Fruit fly (Drosophila melanogaster) whole organism, embryonic: ENCODE data around the gene Jhbp11.
A peak's percentile ranks its signal among the peaks of the same experiment; 100 is the strongest.

ENCODE experiments used
- Ada2b ChIP-seq: fragments of 200-800 bp; sonication (Bioruptor generic); IDR thresholded peaks from 2 replicates; pipeline ENCODE4 v1.3.6; 2022; ENCODE audit warnings: missing biosample characterization, missing genetic modification characterization
- Atf3 ChIP-seq: fragments of 200-800 bp; sonication (Bioruptor generic); optimal IDR thresholded peaks from 3 replicates; lab custom pipeline; 2016; ENCODE audit warnings: missing biosample characterization, missing genetic modification characterization
- CG10654 ChIP-seq: fragments of 200-800 bp; sonication (Bioruptor generic); optimal IDR thresholded peaks from 2 replicates; lab custom pipeline; 2016; ENCODE audit warnings: missing biosample characterization, missing genetic modification characterization
- CG11085 ChIP-seq: fragments of 200-800 bp; sonication (Bioruptor generic); IDR thresholded peaks from 2 replicates; pipeline ENCODE4 v1.3.6; 2022; ENCODE audit warnings: missing biosample characterization, missing genetic modification characterization
- CG11456 ChIP-seq: fragments of 200-800 bp; sonication (Bioruptor generic); IDR thresholded peaks from 3 replicates; pipeline ENCODE4 v1.3.6; 2022; ENCODE audit warnings: missing biosample characterization, missing genetic modification characterization
- CG1233 ChIP-seq: fragments of 200-800 bp; sonication (Bioruptor generic); optimal IDR thresholded peaks from 4 replicates; lab custom pipeline; 2018; ENCODE audit warnings: missing biosample characterization, mild to moderate bottlenecking, missing genetic modification characterization
- CG12769 ChIP-seq: fragments of 200-800 bp; sonication (Bioruptor generic); optimal IDR thresholded peaks from 2 replicates; lab custom pipeline; 2019; ENCODE audit warnings: missing biosample characterization, mild to moderate bottlenecking, missing genetic modification characterization, moderate library complexity
- CG13894 ChIP-seq: fragments of 200-800 bp; sonication (Bioruptor generic); optimal IDR thresholded peaks from 3 replicates; lab custom pipeline; 2018; ENCODE audit warnings: missing biosample characterization, mild to moderate bottlenecking, missing genetic modification characterization, moderate library complexity
- CG1603 ChIP-seq: fragments of 200-800 bp; sonication (Bioruptor generic); optimal IDR thresholded peaks from 2 replicates; lab custom pipeline; 2019; ENCODE audit warnings: missing biosample characterization, mild to moderate bottlenecking, missing genetic modification characterization, moderate library complexity
- CG17568 ChIP-seq: fragments of 200-800 bp; sonication (Bioruptor generic); optimal IDR thresholded peaks from 2 replicates; lab custom pipeline; 2018; ENCODE audit warnings: missing biosample characterization, mild to moderate bottlenecking, missing genetic modification characterization, moderate library complexity
- CG2202 ChIP-seq: fragments of 200-800 bp; sonication (Bioruptor generic); optimal IDR thresholded peaks from 2 replicates; lab custom pipeline; 2018; ENCODE audit warnings: missing biosample characterization, mild to moderate bottlenecking, missing genetic modification characterization
- CG3995 ChIP-seq: fragments of 200-800 bp; sonication (Bioruptor generic); optimal IDR thresholded peaks from 3 replicates; lab custom pipeline; 2016; ENCODE audit warnings: missing biosample characterization, missing genetic modification characterization
- CG43689 ChIP-seq: fragments of 200-800 bp; sonication (Bioruptor generic); IDR thresholded peaks from 2 replicates; pipeline ENCODE4 v1.3.6; 2022; ENCODE audit warnings: missing biosample characterization, missing genetic modification characterization
- CG4730 ChIP-seq: fragments of 200-800 bp; sonication (Bioruptor generic); IDR thresholded peaks from 2 replicates; pipeline ENCODE4 v1.3.6; 2022; ENCODE audit warnings: missing biosample characterization, missing genetic modification characterization
- CG6791 ChIP-seq: fragments of 200-800 bp; sonication (Bioruptor generic); IDR thresholded peaks from 3 replicates; pipeline ENCODE4 v1.3.6; 2022; ENCODE audit warnings: missing biosample characterization, missing genetic modification characterization; ENCODE audit not compliant: partially characterized antibody
- CG8089 ChIP-seq: fragments of 200-800 bp; sonication (Bioruptor generic); optimal IDR thresholded peaks from 3 replicates; lab custom pipeline; 2016; ENCODE audit warnings: missing biosample characterization, missing genetic modification characterization
- CG8944 ChIP-seq: fragments of 200-800 bp; sonication (Bioruptor generic); optimal IDR thresholded peaks from 3 replicates; lab custom pipeline; 2016; ENCODE audit warnings: missing biosample characterization, missing genetic modification characterization
- CG9437 ChIP-seq: fragments of 200-800 bp; sonication (Bioruptor generic); optimal IDR thresholded peaks from 2 replicates; lab custom pipeline; 2018; ENCODE audit warnings: missing biosample characterization, mild to moderate bottlenecking, missing genetic modification characterization
- CG9797 ChIP-seq: fragments of 200-800 bp; sonication (Bioruptor generic); optimal IDR thresholded peaks from 3 replicates; lab custom pipeline; 2018; ENCODE audit warnings: missing biosample characterization, mild to moderate bottlenecking, missing genetic modification characterization
- D ChIP-seq, 2 experiments: fragments of 200-800 bp in 1 of 2; fragments of >200 bp in 1 of 2; sonication (Bioruptor generic) in 1 of 2; optimal IDR thresholded peaks; 2 replicates in 1 of 2; 3 replicates in 1 of 2; lab custom pipeline; 2017; ENCODE audit warnings: mild to moderate bottlenecking in 1 of 2, missing biosample characterization in 1 of 2, missing genetic modification characterization in 1 of 2, missing genetic modification reagents in 1 of 2
- Dad ChIP-seq: fragments of 200-800 bp; sonication (Bioruptor generic); optimal IDR thresholded peaks from 3 replicates; lab custom pipeline; 2016; ENCODE audit warnings: missing biosample characterization, missing genetic modification characterization
- E2f2 ChIP-seq: fragments of 200-800 bp; sonication (Bioruptor generic); IDR thresholded peaks from 2 replicates; pipeline ENCODE4 v1.3.6; 2022; ENCODE audit warnings: missing biosample characterization, missing genetic modification characterization
- GATAe ChIP-seq: fragments of 200-800 bp; sonication (Bioruptor generic); conservative IDR thresholded peaks from 2 replicates; pipeline ENCODE4 v1.3.6; 2022; ENCODE audit warnings: missing biosample characterization, missing genetic modification characterization
- Gug ChIP-seq: fragments of 200-800 bp; sonication (Bioruptor generic); IDR thresholded peaks from 4 replicates; pipeline ENCODE4 v1.3.6; 2022; ENCODE audit warnings: missing biosample characterization, missing genetic modification characterization
- HLH3B ChIP-seq: fragments of 200-800 bp; sonication (Bioruptor generic); IDR thresholded peaks from 2 replicates; pipeline ENCODE4 v1.3.6; 2022; ENCODE audit warnings: missing biosample characterization, missing genetic modification characterization
- Nf-YC ChIP-seq: fragments of 200-800 bp; optimal IDR thresholded peaks from 3 replicates; lab custom pipeline; 2019; ENCODE audit warnings: missing biosample characterization, mild to moderate bottlenecking, missing genetic modification characterization, moderate library complexity
- Pdp1 ChIP-seq, 2 experiments: fragments of 200-800 bp; sonication (Bioruptor generic); optimal IDR thresholded peaks; 3 replicates each; lab custom pipeline; 2016; ENCODE audit warnings: missing biosample characterization in 2 of 2, missing genetic modification characterization in 2 of 2, mild to moderate bottlenecking in 1 of 2, moderate library complexity in 1 of 2
- Rfx ChIP-seq: fragments of 200-800 bp; sonication (Bioruptor generic); IDR thresholded peaks from 2 replicates; pipeline ENCODE4 v1.3.6; 2022; ENCODE audit warnings: missing biosample characterization, missing genetic modification characterization
- Six4 ChIP-seq: fragments of 200-800 bp; sonication (Bioruptor generic); optimal IDR thresholded peaks from 2 replicates; lab custom pipeline; 2016; ENCODE audit warnings: missing biosample characterization, missing genetic modification characterization
- amos ChIP-seq: fragments of 200-800 bp; sonication (Bioruptor generic); IDR thresholded peaks from 2 replicates; pipeline ENCODE4 v1.3.6; 2022; ENCODE audit warnings: missing biosample characterization, missing genetic modification characterization; ENCODE audit not compliant: partially characterized antibody
- aop ChIP-seq: fragments of 200-800 bp; sonication (Bioruptor generic); IDR thresholded peaks from 2 replicates; pipeline ENCODE4 v1.3.6; 2022; ENCODE audit warnings: missing biosample characterization, missing genetic modification characterization
- crc ChIP-seq: fragments of 200-800 bp; sonication (Bioruptor generic); optimal IDR thresholded peaks from 2 replicates; lab custom pipeline; 2016; ENCODE audit warnings: missing biosample characterization, missing genetic modification characterization
- eve ChIP-seq, 2 experiments: fragments of >200 bp; optimal IDR thresholded peaks; 2 replicates each; lab custom pipeline; 2017; ENCODE audit warnings: missing biosample characterization in 2 of 2, missing genetic modification characterization in 2 of 2
- fd3F ChIP-seq: fragments of 200-800 bp; sonication (Bioruptor generic); optimal IDR thresholded peaks from 2 replicates; lab custom pipeline; 2018; ENCODE audit warnings: missing biosample characterization, mild to moderate bottlenecking, missing genetic modification characterization, moderate library complexity
- insv ChIP-seq, 2 experiments: fragments of 200-800 bp; sonication (Bioruptor generic); optimal IDR thresholded peaks; 3 replicates each; lab custom pipeline; 2016 to 2018; ENCODE audit warnings: missing biosample characterization in 2 of 2, missing genetic modification characterization in 2 of 2
- onecut ChIP-seq: fragments of 200-800 bp; sonication (Bioruptor generic); IDR thresholded peaks from 2 replicates; pipeline ENCODE4 v1.3.6; 2022; ENCODE audit warnings: missing biosample characterization, missing genetic modification characterization
- pfk ChIP-seq: fragments of 200-800 bp; sonication (Bioruptor generic); optimal IDR thresholded peaks from 2 replicates; lab custom pipeline; 2018; ENCODE audit warnings: missing biosample characterization, mild to moderate bottlenecking, missing genetic modification characterization, moderate library complexity
- phol ChIP-seq: fragments of 200-800 bp; sonication (Bioruptor generic); optimal IDR thresholded peaks from 3 replicates; lab custom pipeline; 2018; ENCODE audit warnings: missing biosample characterization, mild to moderate bottlenecking, missing genetic modification characterization, moderate library complexity
- ranshi ChIP-seq: fragments of 200-800 bp; sonication (Bioruptor generic); IDR thresholded peaks from 2 replicates; pipeline ENCODE4 v1.3.6; 2022; ENCODE audit warnings: missing biosample characterization, missing genetic modification characterization
- rib ChIP-seq: fragments of 200-800 bp; sonication (Bioruptor generic); IDR thresholded peaks from 2 replicates; pipeline ENCODE4 v1.3.6; 2022; ENCODE audit warnings: missing biosample characterization, missing genetic modification characterization
- sd ChIP-seq: fragments of 200-800 bp; sonication (Bioruptor generic); optimal IDR thresholded peaks from 3 replicates; lab custom pipeline; 2018; ENCODE audit warnings: missing biosample characterization, mild to moderate bottlenecking, missing genetic modification characterization, moderate library complexity
- slou ChIP-seq: fragments of 200-800 bp; sonication (Bioruptor generic); optimal IDR thresholded peaks from 3 replicates; lab custom pipeline; 2016; ENCODE audit warnings: missing biosample characterization, missing genetic modification characterization
- sr ChIP-seq: fragments of 200-800 bp; sonication (Bioruptor generic); IDR thresholded peaks from 3 replicates; pipeline ENCODE4 v1.3.6; 2022; ENCODE audit warnings: missing biosample characterization, missing genetic modification characterization
- twi ChIP-seq: fragments of 200-800 bp; optimal IDR thresholded peaks from 2 replicates; lab custom pipeline; 2019; ENCODE audit warnings: missing biosample characterization, mild to moderate bottlenecking, missing genetic modification characterization, moderate library complexity
- unc-4 ChIP-seq: fragments of 200-800 bp; sonication (Bioruptor generic); IDR thresholded peaks from 2 replicates; pipeline ENCODE4 v1.3.6; 2022; ENCODE audit warnings: missing biosample characterization, missing genetic modification characterization; ENCODE audit not compliant: partially characterized antibody
- zen2 ChIP-seq: fragments of 200-800 bp; sonication (Bioruptor generic); IDR thresholded peaks from 3 replicates; pipeline ENCODE4 v1.3.6; 2022; ENCODE audit warnings: missing biosample characterization, missing genetic modification characterization; ENCODE audit not compliant: partially characterized antibody
- zfh2 ChIP-seq: fragments of 200-800 bp; sonication (Bioruptor generic); optimal IDR thresholded peaks from 2 replicates; lab custom pipeline; 2016; ENCODE audit warnings: missing biosample characterization, missing genetic modification characterization

Jhbp11 gene

dm6 chr3R:27135692-27136641 is 34.9 kb downstream of the Jhbp11 start (continued):
- TF ChIP-seq CG2202 (tag; lab: Kevin White, UChicago) = peak; percentile 87
- TF ChIP-seq CG3995 = no peak
- TF ChIP-seq Pdp1 (GFP tag; optimal IDR thresholded peaks at IDR 0.05; lab: Kevin White, UChicago) = peak; percentile 41 to 85
- peak; percentile 67 for TF ChIP-seq GATAe (GFP tag; lab: Robert Waterston, UW)
- no peak for TF ChIP-seq aop (GFP tag; lab: Robert Waterston, UW)
- no peak for TF ChIP-seq Gug
- TF ChIP-seq insv (GFP tag; optimal IDR thresholded peaks at IDR 0.05; lab: Kevin White, UChicago) = peak in 1 of 2 experiments; percentile 2
- peak; percentile 88 for TF ChIP-seq CG1233 (GFP tag; lab: Kevin White, UChicago)
- peak; percentile 62 for TF ChIP-seq fd3F (GFP tag; lab: Kevin White, UChicago)
- peak in 1 of 2 experiments; percentile 73 for TF ChIP-seq eve (GFP tag; optimal IDR thresholded peaks at IDR 0.05; lab: Kevin White, UChicago)
- TF ChIP-seq E2f2 (GFP tag; lab: Robert Waterston, UW) = peak; percentile 43; the same call in 1 of the 2 replicates
- TF ChIP-seq zfh2 (GFP tag; lab: Kevin White, UChicago) = no peak
- TF ChIP-seq CG11085 (GFP tag; lab: Robert Waterston, UW) = no peak
- no peak for TF ChIP-seq CG12769 (tag; lab: Kevin White, UChicago)
- no peak for TF ChIP-seq CG6791
- peak; percentile 45; the same call in 1 of the 2 replicates for TF ChIP-seq ranshi (GFP tag; lab: Robert Waterston, UW)
- TF ChIP-seq crc (GFP tag; lab: Kevin White, UChicago) = peak; percentile 32
- TF ChIP-seq onecut (GFP tag; lab: Robert Waterston, UW) = peak; percentile 73
- TF ChIP-seq CG17568 (GFP tag; lab: Kevin White, UChicago) = peak; percentile 77
- 0 out of 3 replicates have a peak, but pooled peaks have one; percentile 12 for TF ChIP-seq CG11456 (GFP tag; lab: Robert Waterston, UW)
- peak; percentile 70 for TF ChIP-seq Atf3
- peak; percentile 53 for TF ChIP-seq twi (tag; lab: Kevin White, UChicago)
- TF ChIP-seq phol = peak; percentile 5
- TF ChIP-seq rib = no peak
- TF ChIP-seq sd (tag; lab: Kevin White, UChicago) = no peak
- TF ChIP-seq CG10654 (GFP tag; lab: Kevin White, UChicago) = peak; percentile 57
- TF ChIP-seq zen2 = no peak
- peak; percentile 54; the same call in 1 of the 2 replicates for TF ChIP-seq HLH3B (GFP tag; lab: Robert Waterston, UW)
- peak; percentile 77 for TF ChIP-seq CG8089 (GFP tag; lab: Kevin White, UChicago)
- TF ChIP-seq Nf-YC (tag; lab: Kevin White, UChicago) = no peak
- peak; percentile 21 for TF ChIP-seq pfk (GFP tag; lab: Kevin White, UChicago)
- 0 out of 2 replicates have a peak, but pooled peaks have one; percentile 9 for TF ChIP-seq CG4730 (GFP tag; lab: Robert Waterston, UW)
- no peak for TF ChIP-seq D (optimal IDR thresholded peaks at IDR 0.05; lab: Kevin White, UChicago)
- TF ChIP-seq D (GFP tag; optimal IDR thresholded peaks at IDR 0.05; lab: Kevin White, UChicago) = peak; percentile 80
- 0 out of 2 replicates have a peak, but pooled peaks have one; percentile 38 for TF ChIP-seq CG43689 (GFP tag; lab: Robert Waterston, UW)
- TF ChIP-seq Ada2b (GFP tag; lab: Robert Waterston, UW) = peak; percentile 45; the same call in 1 of the 2 replicates
- TF ChIP-seq sr (GFP tag; lab: Robert Waterston, UW) = 0 out of 3 replicates have a peak, but pooled peaks have one; percentile 34
- TF ChIP-seq CG9437 (GFP tag; lab: Kevin White, UChicago) = no peak
- peak; percentile 32 for TF ChIP-seq Dad (GFP tag; lab: Kevin White, UChicago)
- peak; percentile 82 for TF ChIP-seq CG1603 (tag; lab: Kevin White, UChicago)
- TF ChIP-seq amos (GFP tag; lab: Robert Waterston, UW) = no peak
- TF ChIP-seq CG8944 (GFP tag; lab: Kevin White, UChicago) = peak; percentile 46
- peak; percentile 51 for TF ChIP-seq Six4
- no peak for TF ChIP-seq CG13894 (tag; lab: Kevin White, UChicago)
- TF ChIP-seq slou = peak; percentile 35
- TF ChIP-seq CG9797 = peak; percentile 1
- TF ChIP-seq Rfx = peak; percentile 47; the same call in 1 of the 2 replicates
- no peak for TF ChIP-seq unc-4 (GFP tag; lab: Robert Waterston, UW)
